Fruit fly (Drosophila melanogaster) whole organism, wandering third instar larva: ENCODE data around the gene Cln3.

Source experiments
- CG32264 ChIP-seq: fragments of 200-800 bp; sonication (Bioruptor generic); optimal IDR thresholded peaks from 2 replicates; lab custom pipeline; 2016; ENCODE audit warnings: missing biosample characterization, missing genetic modification characterization
- GATAd ChIP-seq: sonication (Bioruptor generic); optimal IDR thresholded peaks from 2 replicates; lab custom pipeline; 2016; ENCODE audit warnings: missing biosample characterization, missing genetic modification characterization
- Hr78 ChIP-seq: fragments of >200 bp; optimal IDR thresholded peaks from 2 replicates; lab custom pipeline; 2017; ENCODE audit warnings: missing biosample characterization, missing genetic modification characterization
- N ChIP-seq: fragments of >200 bp; optimal IDR thresholded peaks from 2 replicates; lab custom pipeline; 2018; ENCODE audit warnings: missing biosample characterization, missing external identifiers, missing genetic modification characterization
- Rel ChIP-seq, 2 experiments: fragments of 200-800 bp; sonication (Bioruptor generic) in 1 of 2; optimal IDR thresholded peaks; 2 replicates in 1 of 2; 3 replicates in 1 of 2; lab custom pipeline; 2016 to 2019; ENCODE audit warnings: mild to moderate bottlenecking in 2 of 2, missing biosample characterization in 2 of 2, missing genetic modification characterization in 2 of 2, moderate library complexity in 1 of 2
- br ChIP-seq: fragments of 200-800 bp; sonication (Bioruptor generic); optimal IDR thresholded peaks from 2 replicates; lab custom pipeline; 2016; ENCODE audit warnings: missing biosample characterization, missing genetic modification characterization
- dmrt93B ChIP-seq: fragments of 200-800 bp; sonication (Bioruptor generic); optimal IDR thresholded peaks from 2 replicates; lab custom pipeline; 2018; ENCODE audit warnings: missing biosample characterization, mild to moderate bottlenecking, missing genetic modification characterization
- ey ChIP-seq: fragments of 200-800 bp; sonication (Bioruptor generic); optimal IDR thresholded peaks from 2 replicates; lab custom pipeline; 2016; ENCODE audit warnings: missing biosample characterization, missing genetic modification characterization
- h ChIP-seq: fragments of 200-800 bp; sonication (Bioruptor generic); optimal IDR thresholded peaks from 3 replicates; lab custom pipeline; 2016; ENCODE audit warnings: missing biosample characterization, mild to moderate bottlenecking, missing genetic modification characterization
- psq ChIP-seq: fragments of 200-800 bp; sonication (Bioruptor generic); optimal IDR thresholded peaks from 3 replicates; lab custom pipeline; 2017; ENCODE audit warnings: missing biosample characterization, mild to moderate bottlenecking, missing genetic modification characterization, moderate library complexity
- rgr ChIP-seq: fragments of 200-800 bp; sonication (Bioruptor generic); optimal IDR thresholded peaks from 3 replicates; lab custom pipeline; 2016; ENCODE audit warnings: missing biosample characterization, mild to moderate bottlenecking, missing genetic modification characterization
- sv ChIP-seq: fragments of 200-800 bp; sonication (Bioruptor generic); optimal IDR thresholded peaks from 3 replicates; lab custom pipeline; 2016; ENCODE audit warnings: missing biosample characterization, missing genetic modification characterization

dm6 chr3L:17833525-17833924 is 19.6 kb upstream of the Cln3 start, which contains the start of gene CG32188:
- no peak for TF ChIP-seq rgr (GFP tag; lab: Kevin White, UChicago)
- no peak for TF ChIP-seq N
- TF ChIP-seq br: no peak
- TF ChIP-seq dmrt93B: no peak
- no peak for TF ChIP-seq Rel (GFP tag; optimal IDR thresholded peaks at IDR 0.05; lab: Kevin White, UChicago)
- TF ChIP-seq Rel (tag; optimal IDR thresholded peaks at IDR 0.05; lab: Kevin White, UChicago): no peak
- no peak for TF ChIP-seq psq
- TF ChIP-seq Hr78 (GFP tag; lab: Kevin White, UChicago): no peak
- no peak for TF ChIP-seq ey (GFP tag; lab: Kevin White, UChicago)
- no peak for TF ChIP-seq CG32264 (GFP tag; lab: Kevin White, UChicago)
- TF ChIP-seq h (GFP tag; lab: Kevin White, UChicago): no peak
- TF ChIP-seq sv: no peak
- TF ChIP-seq GATAd (GFP tag; lab: Kevin White, UChicago): no peak
